Fruit fly (Drosophila melanogaster) whole organism, embryonic: ENCODE measurements around the gene cactin.

Experiments used
- CG11696 ChIP-seq: fragments of 200-800 bp; sonication (Bioruptor generic); IDR thresholded peaks from 2 replicates; pipeline ENCODE4 v1.3.6; 2022; ENCODE audit warnings: missing biosample characterization, missing genetic modification characterization
- CG14965 ChIP-seq: fragments of 200-800 bp; sonication (Bioruptor generic); optimal IDR thresholded peaks from 2 replicates; lab custom pipeline; 2016; ENCODE audit warnings: missing biosample characterization, missing genetic modification characterization, borderline replicate concordance
- CG15601 ChIP-seq: fragments of 200-800 bp; sonication (Bioruptor generic); optimal IDR thresholded peaks from 3 replicates; lab custom pipeline; 2019; ENCODE audit warnings: missing biosample characterization, mild to moderate bottlenecking, missing genetic modification characterization, moderate library complexity
- CG17829 ChIP-seq: fragments of 200-800 bp; optimal IDR thresholded peaks from 2 replicates; lab custom pipeline; 2019; ENCODE audit warnings: missing biosample characterization, mild to moderate bottlenecking, missing genetic modification characterization, moderate library complexity
- CG31365 ChIP-seq: fragments of 200-800 bp; sonication (Bioruptor generic); optimal IDR thresholded peaks from 2 replicates; lab custom pipeline; 2018; ENCODE audit warnings: missing biosample characterization, mild to moderate bottlenecking, missing genetic modification characterization
- nmo ChIP-seq: fragments of 200-800 bp; sonication (Bioruptor generic); optimal IDR thresholded peaks from 2 replicates; lab custom pipeline; 2018; ENCODE audit warnings: missing biosample characterization, mild to moderate bottlenecking, missing genetic modification characterization, moderate library complexity

DNA sequence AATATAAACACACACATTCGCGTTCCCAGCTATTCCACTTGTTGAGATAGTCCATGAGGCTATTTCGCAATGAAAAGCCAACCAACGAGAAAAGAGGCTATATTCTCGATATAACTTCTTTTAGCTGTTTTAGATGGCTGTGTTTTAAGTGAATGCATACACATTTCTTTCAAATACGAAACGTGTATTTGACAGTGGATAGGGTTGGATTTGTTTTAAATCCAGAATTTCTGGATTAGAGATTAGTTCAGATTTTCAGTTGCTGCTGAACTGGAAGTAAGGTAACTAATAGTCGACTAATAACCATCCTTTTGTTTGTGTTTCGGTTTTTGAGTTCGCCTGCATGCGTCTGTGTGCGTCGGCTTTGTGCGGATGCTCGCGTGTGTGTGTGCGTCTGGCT, 711 bp upstream of the cactin start:
- TF ChIP-seq CG17829 (no peak), CG31365 (tag; lab: Kevin White, UChicago) (no peak), CG11696 (no peak), nmo (GFP tag; lab: Kevin White, UChicago) (no peak), CG14965 (no peak), CG15601 (tag; lab: Kevin White, UChicago) (no peak)
